Worm (Caenorhabditis elegans) whole organism, L4 larva: ENCODE data around the gene sup-1.

Experiments
- Y5F2A.4 ChIP-seq: fragments of 200-800 bp; sonication (Bioruptor generic); optimal IDR thresholded peaks from 2 replicates; lab custom pipeline; 2018; ENCODE audit warnings: mild to moderate bottlenecking, missing genetic modification characterization, missing compliant biosample characterization
- aha-1 ChIP-seq: fragments of 150-350 bp; peaks from one replicate; lab custom pipeline; 2014; ENCODE audit warnings: missing biosample characterization, missing genetic modification characterization
- ama-1 ChIP-seq: fragments of 150-350 bp; optimal IDR thresholded peaks from 2 replicates; lab custom pipeline; 2014; ENCODE audit warnings: inconsistent platforms, mixed read lengths
- ceh-32 ChIP-seq: sonication (generic microtip); optimal IDR thresholded peaks from 2 replicates; lab custom pipeline; 2016; ENCODE audit warnings: mild to moderate bottlenecking, missing genetic modification characterization, missing compliant biosample characterization; ENCODE audit not compliant: poor library complexity
- cey-2 ChIP-seq: sonication (generic microtip); optimal IDR thresholded peaks from 3 replicates; lab custom pipeline; 2017; ENCODE audit warnings: missing genetic modification characterization, mild to moderate bottlenecking, missing compliant biosample characterization, antibody characterized with exemption, borderline replicate concordance; ENCODE audit not compliant: insufficient read depth
- dmd-6 ChIP-seq: fragments of 200-800 bp; sonication (Bioruptor generic); IDR thresholded peaks from 2 replicates; pipeline ENCODE4 v1.3.6; 2022; ENCODE audit warnings: missing genetic modification reagents, missing genetic modification characterization, missing compliant biosample characterization
- dmd-9 ChIP-seq: fragments of 200-800 bp; sonication (Bioruptor generic); IDR thresholded peaks from 2 replicates; pipeline ENCODE4 v1.3.6; 2022; ENCODE audit warnings: missing genetic modification reagents, missing genetic modification characterization, missing compliant biosample characterization
- duxl-1 ChIP-seq: sonication (generic microtip); optimal IDR thresholded peaks from 2 replicates; lab custom pipeline; 2016; ENCODE audit warnings: mild to moderate bottlenecking, missing genetic modification characterization, moderate library complexity, missing compliant biosample characterization; ENCODE audit not compliant: poor library complexity
- dve-1 ChIP-seq: sonication (generic microtip); optimal IDR thresholded peaks from 2 replicates; lab custom pipeline; 2017; ENCODE audit warnings: antibody characterized with exemption, mild to moderate bottlenecking, missing genetic modification characterization, missing compliant biosample characterization; ENCODE audit not compliant: insufficient read depth
- egl-27 ChIP-seq: sonication (generic microtip); optimal IDR thresholded peaks from 3 replicates; lab custom pipeline; 2017; ENCODE audit warnings: missing biosample characterization, missing genetic modification reagents, missing genetic modification characterization
- hlh-30 ChIP-seq: sonication (generic microtip); optimal IDR thresholded peaks from 2 replicates; lab custom pipeline; 2017; ENCODE audit warnings: antibody characterized with exemption, mild to moderate bottlenecking, missing genetic modification characterization, missing compliant biosample characterization; ENCODE audit not compliant: insufficient read depth
- lin-1 ChIP-seq: fragments of 200-800 bp; sonication (Bioruptor generic); IDR thresholded peaks from 2 replicates; pipeline ENCODE4 v1.3.6; 2022; ENCODE audit warnings: missing genetic modification reagents, missing genetic modification characterization, missing compliant biosample characterization
- lin-38 ChIP-seq: fragments of 200-800 bp; sonication (Bioruptor generic); IDR thresholded peaks from 2 replicates; pipeline ENCODE4 v1.3.6; 2022; ENCODE audit warnings: missing genetic modification reagents, missing genetic modification characterization, missing compliant biosample characterization
- mdl-1 ChIP-seq, 2 experiments: fragments of 150-350 bp in 1 of 2; sonication (generic microtip) in 1 of 2; optimal IDR thresholded peaks; 2 replicates each; lab custom pipeline; 2014 to 2017; ENCODE audit warnings: missing biosample characterization in 2 of 2, missing genetic modification characterization in 2 of 2
- mxl-2 ChIP-seq: fragments of 200-800 bp; sonication (Bioruptor generic); conservative IDR thresholded peaks from 2 replicates; pipeline ENCODE4 v1.3.6; 2022; ENCODE audit warnings: missing genetic modification reagents, missing genetic modification characterization, missing compliant biosample characterization
- mxl-3 ChIP-seq: fragments of 200-800 bp; sonication (Bioruptor generic); optimal IDR thresholded peaks from 2 replicates; lab custom pipeline; 2018; ENCODE audit warnings: mild to moderate bottlenecking, missing genetic modification characterization, missing compliant biosample characterization
- nhr-10 ChIP-seq: fragments of 150-350 bp; optimal IDR thresholded peaks from 2 replicates; lab custom pipeline; 2014; ENCODE audit warnings: missing biosample characterization, missing genetic modification characterization
- pha-4 ChIP-seq, 2 experiments: fragments of 150-350 bp in 1 of 2; fragments of 200-800 bp in 1 of 2; sonication (Bioruptor generic) in 1 of 2; IDR thresholded peaks in 1 of 2; optimal IDR thresholded peaks in 1 of 2; 2 replicates each; pipeline versions ENCODE4 v1.3.6 to Lab custom; 2014 to 2022; ENCODE audit warnings: missing genetic modification characterization in 2 of 2, missing genetic modification reagents in 2 of 2, missing biosample characterization in 1 of 2, missing compliant biosample characterization in 1 of 2
- sdz-12 ChIP-seq: fragments of 200-800 bp; sonication (Bioruptor generic); optimal IDR thresholded peaks from 2 replicates; lab custom pipeline; 2018; ENCODE audit warnings: mild to moderate bottlenecking, missing genetic modification characterization, missing compliant biosample characterization
- set-16 ChIP-seq: fragments of 200-800 bp; sonication (Bioruptor generic); IDR thresholded peaks from 2 replicates; pipeline ENCODE4 v1.3.6; 2022; ENCODE audit warnings: missing genetic modification reagents, missing genetic modification characterization, missing compliant biosample characterization
- skn-1 ChIP-seq: fragments of 150-350 bp; optimal IDR thresholded peaks from 2 replicates; lab custom pipeline; 2014; ENCODE audit warnings: missing biosample characterization, missing genetic modification characterization
- spr-3 ChIP-seq: fragments of 200-800 bp; sonication (Bioruptor generic); optimal IDR thresholded peaks from 2 replicates; lab custom pipeline; 2018; ENCODE audit warnings: mild to moderate bottlenecking, missing genetic modification characterization, missing compliant biosample characterization
- unc-130 ChIP-seq: sonication (generic microtip); optimal IDR thresholded peaks from 2 replicates; lab custom pipeline; 2016; ENCODE audit warnings: missing genetic modification reagents, missing genetic modification characterization, missing compliant biosample characterization
- unc-62 ChIP-seq, 3 experiments: fragments of 150-350 bp in 1 of 3; sonication (generic microtip); optimal IDR thresholded peaks in 2 of 3; peaks in 1 of 3; 1 replicate in 1 of 3; 2 replicates in 2 of 3; lab custom pipeline; 2014 to 2017; ENCODE audit warnings: missing biosample characterization in 3 of 3, missing genetic modification characterization in 3 of 3, missing genetic modification reagents in 3 of 3, missing genotype in 1 of 3
- vab-7 ChIP-seq: fragments of 200-800 bp; sonication (Bioruptor generic); IDR thresholded peaks from 2 replicates; pipeline ENCODE4 v1.3.6; 2022; ENCODE audit warnings: missing genetic modification reagents, missing genetic modification characterization, missing compliant biosample characterization
- zfp-2 ChIP-seq: sonication (generic microtip); optimal IDR thresholded peaks from 2 replicates; lab custom pipeline; 2016; ENCODE audit warnings: mild to moderate bottlenecking, missing genetic modification characterization, missing compliant biosample characterization
- ztf-7 ChIP-seq: fragments of 150-350 bp; optimal IDR thresholded peaks from 2 replicates; lab custom pipeline; 2014; ENCODE audit warnings: missing biosample characterization, missing genetic modification characterization

The sup-1 gene

DNA sequence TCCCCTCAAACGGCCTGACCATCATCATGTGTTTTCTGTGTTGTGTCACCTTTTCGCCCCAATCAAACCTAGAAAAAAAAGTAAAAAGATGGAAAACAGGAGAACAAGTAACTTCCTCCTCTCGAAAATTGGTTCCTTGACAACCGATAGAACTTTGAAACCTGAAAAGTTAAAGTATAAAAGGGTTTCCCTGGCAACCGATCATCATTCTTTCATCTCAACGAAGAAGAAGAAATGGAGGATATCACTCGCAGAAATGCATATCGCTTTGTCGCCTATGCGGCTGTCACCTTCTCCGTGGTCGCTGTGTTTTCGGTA lies 33.7 kb downstream of the sup-1 start, which contains the start of gene col-95 (continued):
- TF ChIP-seq hlh-30 (no peak), skn-1 (tag; lab: Kevin White, UChicago) (no peak)

- TF ChIP-seq unc-130 (GFP tag; lab: Kevin White, UChicago) (no peak), set-16 (GFP tag; lab: Robert Waterston, UW) (peak; percentile 83), dmd-9 (GFP tag; lab: Robert Waterston, UW) (0 out of 2 replicates have a peak, but pooled peaks have one; percentile 47), ama-1 (lab: Kevin White, UChicago) (no peak), unc-62 (GFP tag; optimal IDR thresholded peaks at IDR 0.05 in 1 of 2; lab: Kevin White, UChicago) (peak in 1 of 2 experiments; percentile 52), unc-62 (tag; optimal IDR thresholded peaks at IDR 0.05; lab: Kevin White, UChicago) (no peak), aha-1 (tag; lab: Kevin White, UChicago) (peak; percentile 86), zfp-2 (tag; lab: Kevin White, UChicago) (no peak), pha-4 (GFP tag; IDR thresholded peaks at IDR 0.05; lab: Robert Waterston, UW) (no peak), pha-4 (tag; optimal IDR thresholded peaks at IDR 0.05; lab: Kevin White, UChicago) (no peak)
Measured at ce11 chrIII:11703006-11703775, 34.2 kb downstream of the sup-1 start.

ce11 chrIII:11701863-11702262 lies 35.6 kb downstream of the sup-1 start:
- TF ChIP-seq dve-1 (tag; lab: Kevin White, UChicago) (no peak), sdz-12 (peak; percentile 6), duxl-1 (no peak), mdl-1 (tag; optimal IDR thresholded peaks at IDR 0.05; lab: Kevin White, UChicago) (no peak), aha-1 (tag; lab: Kevin White, UChicago) (no peak), cey-2 (tag; lab: Kevin White, UChicago) (no peak), pha-4 (GFP tag; IDR thresholded peaks at IDR 0.05; lab: Robert Waterston, UW) (peak; percentile 55; the same call in 1 of the 2 replicates), pha-4 (tag; optimal IDR thresholded peaks at IDR 0.05; lab: Kevin White, UChicago) (no peak), set-16 (GFP tag; lab: Robert Waterston, UW) (peak; percentile 99), lin-38 (GFP tag; lab: Robert Waterston, UW) (no peak), Y5F2A.4 (no peak)

DNA sequence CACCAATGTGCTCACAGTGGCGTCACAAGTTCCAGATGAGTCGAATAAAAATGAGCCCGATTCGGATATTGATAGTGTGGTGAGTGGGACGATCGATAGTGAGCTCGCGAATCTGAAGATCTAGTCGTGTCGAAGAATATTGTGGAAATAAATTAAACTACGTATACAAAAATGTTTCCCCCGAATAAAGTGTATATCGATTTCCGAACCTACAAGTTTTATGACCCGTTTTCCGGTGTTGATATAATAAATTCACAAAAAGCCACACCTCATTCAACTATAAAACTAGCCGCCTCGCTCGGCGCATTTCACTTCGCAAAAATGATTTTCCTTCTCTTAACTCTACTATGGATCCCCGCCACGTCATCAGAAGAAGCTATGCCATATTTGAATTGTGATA lies 37.5 kb downstream of the sup-1 start, which contains the start of gene pqn-84:
TSS of gene pqn-84 (plus strand) at position 301 of the 400 bp plus-strand sequence.
- TF ChIP-seq ztf-7 (tag; lab: Kevin White, UChicago) (no peak), mxl-2 (GFP tag; lab: Robert Waterston, UW) (no peak), spr-3 (GFP tag; lab: Kevin White, UChicago) (no peak), vab-7 (GFP tag; lab: Robert Waterston, UW) (no peak), ceh-32 (no peak), lin-1 (GFP tag; lab: Robert Waterston, UW) (no peak)

ce11 chrIII:11698569-11698968 lies 38.9 kb downstream of the sup-1 start, which contains the start of gene Y41C4A.7:
Gene Y41C4A.7 (plus strand): TSS chrIII:11698869.
- TF ChIP-seq mxl-3 (GFP tag; lab: Kevin White, UChicago) = no peak
- no peak for TF ChIP-seq dmd-6
- TF ChIP-seq Y5F2A.4 = no peak

ce11 chrIII:11696273-11696672 lies 41.2 kb downstream of the sup-1 start, which contains the start of gene Y41C4A.6:
Gene Y41C4A.6 (plus strand): TSS chrIII:11696573.
- TF ChIP-seq egl-27 (no peak), nhr-10 (tag; lab: Kevin White, UChicago) (no peak)
